Worm (Caenorhabditis elegans) whole organism, L1 larva: Measurements from ENCODE around the gene nhr-61.

Experiments
- C04F5.9 ChIP-seq: sonication (generic microtip); optimal IDR thresholded peaks from 2 replicates; lab custom pipeline; 2016; ENCODE audit warnings: missing genetic modification characterization, missing compliant biosample characterization
- C16A3.4 ChIP-seq: fragments of 150-350 bp; optimal IDR thresholded peaks from 2 replicates; lab custom pipeline; 2014; ENCODE audit warnings: missing biosample characterization, missing genetic modification characterization
- aha-1 ChIP-seq: fragments of 150-350 bp; optimal IDR thresholded peaks from 2 replicates; lab custom pipeline; 2014; ENCODE audit warnings: missing biosample characterization, missing genetic modification characterization
- ceh-82 ChIP-seq, 3 experiments: fragments of 150-350 bp in 1 of 3; sonication (generic microtip) in 2 of 3; optimal IDR thresholded peaks; 2 replicates each; lab custom pipeline; 2014 to 2017; ENCODE audit warnings: missing biosample characterization in 3 of 3, missing genetic modification characterization in 3 of 3
- dpl-1 ChIP-seq, 3 experiments: fragments of 150-350 bp in 2 of 3; sonication (generic microtip) in 1 of 3; optimal IDR thresholded peaks; 2 replicates each; lab custom pipeline; 2014 to 2017; ENCODE audit warnings: missing biosample characterization in 3 of 3, missing genetic modification characterization in 3 of 3, missing genetic modification reagents in 3 of 3
- dsc-1 ChIP-seq: sonication (generic microtip); optimal IDR thresholded peaks from 2 replicates; lab custom pipeline; 2016; ENCODE audit warnings: mild to moderate bottlenecking, missing genetic modification characterization, missing compliant biosample characterization
- efl-1 ChIP-seq, 4 experiments: fragments of 150-350 bp; optimal IDR thresholded peaks in 3 of 4; peaks in 1 of 4; 1 replicate in 1 of 4; 2 replicates in 3 of 4; lab custom pipeline; 2014; ENCODE audit warnings: missing biosample characterization in 2 of 4, missing genetic modification characterization in 2 of 4, missing genetic modification reagents in 2 of 4
- egl-13 ChIP-seq: sonication (generic microtip); optimal IDR thresholded peaks from 2 replicates; lab custom pipeline; 2016; ENCODE audit warnings: missing genotype, missing genetic modification reagents, missing genetic modification characterization, missing compliant biosample characterization
- egl-27 ChIP-seq, 2 experiments: fragments of 150-350 bp in 1 of 2; sonication (generic microtip); optimal IDR thresholded peaks; 3 replicates each; lab custom pipeline; 2017 to 2018; ENCODE audit warnings: missing biosample characterization in 2 of 2, missing genetic modification characterization in 2 of 2, missing genetic modification reagents in 2 of 2
- fkh-8 ChIP-seq: sonication (generic microtip); optimal IDR thresholded peaks from 2 replicates; lab custom pipeline; 2016; ENCODE audit warnings: mild to moderate bottlenecking, missing genetic modification characterization, missing compliant biosample characterization
- irx-1 ChIP-seq: sonication (generic microtip); optimal IDR thresholded peaks from 2 replicates; lab custom pipeline; 2016; ENCODE audit warnings: missing genetic modification characterization, missing compliant biosample characterization
- isw-1 ChIP-seq: fragments of 200-800 bp; sonication (Bioruptor generic); IDR thresholded peaks from 2 replicates; pipeline ENCODE4 v1.3.6; 2022; ENCODE audit warnings: missing genetic modification characterization, missing compliant biosample characterization
- jun-1 ChIP-seq: fragments of 150-350 bp; optimal IDR thresholded peaks from 2 replicates; lab custom pipeline; 2014; ENCODE audit warnings: missing biosample characterization, missing genetic modification reagents, missing genetic modification characterization
- lin-14 ChIP-seq: fragments of 200-800 bp; sonication (Bioruptor generic); optimal IDR thresholded peaks from 2 replicates; lab custom pipeline; 2018; ENCODE audit warnings: mild to moderate bottlenecking, missing genetic modification characterization, moderate library complexity, missing compliant biosample characterization
- lin-35 ChIP-seq, 2 experiments: fragments of 150-350 bp; optimal IDR thresholded peaks; 2 replicates each; lab custom pipeline; 2014; ENCODE audit warnings: missing biosample characterization in 2 of 2, missing genetic modification characterization in 2 of 2, missing genetic modification reagents in 2 of 2
- lir-3 ChIP-seq: sonication (generic microtip); optimal IDR thresholded peaks from 2 replicates; lab custom pipeline; 2016; ENCODE audit warnings: mild to moderate bottlenecking, missing genetic modification characterization, moderate library complexity, missing compliant biosample characterization; ENCODE audit not compliant: poor library complexity
- lsy-2 ChIP-seq, 2 experiments: fragments of 150-350 bp; optimal IDR thresholded peaks; 2 replicates each; lab custom pipeline; 2014; ENCODE audit warnings: missing biosample characterization in 2 of 2, missing genetic modification characterization in 2 of 2
- mab-9 ChIP-seq: fragments of 200-800 bp; sonication (Bioruptor generic); IDR thresholded peaks from 2 replicates; pipeline ENCODE4 v1.3.6; 2022; ENCODE audit warnings: missing genetic modification reagents, missing genetic modification characterization, missing compliant biosample characterization
- mdl-1 ChIP-seq, 2 experiments: fragments of 150-350 bp; optimal IDR thresholded peaks; 2 replicates each; lab custom pipeline; 2014 to 2017; ENCODE audit warnings: missing biosample characterization in 2 of 2, missing genetic modification characterization in 2 of 2, inconsistent platforms in 1 of 2
- mef-2 ChIP-seq: fragments of 150-350 bp; optimal IDR thresholded peaks from 2 replicates; lab custom pipeline; 2014; ENCODE audit warnings: missing biosample characterization, missing genetic modification characterization
- mep-1 ChIP-seq: fragments of 150-350 bp; optimal IDR thresholded peaks from 2 replicates; lab custom pipeline; 2014; ENCODE audit warnings: missing biosample characterization, missing genetic modification characterization
- nhr-19 ChIP-seq: fragments of 200-800 bp; sonication (Bioruptor generic); conservative IDR thresholded peaks from 2 replicates; pipeline ENCODE4 v1.3.6; 2022; ENCODE audit warnings: missing genetic modification characterization, missing compliant biosample characterization
- nhr-20 ChIP-seq: sonication (generic microtip); optimal IDR thresholded peaks from 2 replicates; lab custom pipeline; 2016; ENCODE audit warnings: mild to moderate bottlenecking, missing genetic modification characterization, missing compliant biosample characterization
- nhr-47 ChIP-seq: sonication (generic microtip); optimal IDR thresholded peaks from 2 replicates; lab custom pipeline; 2016; ENCODE audit warnings: mild to moderate bottlenecking, missing genetic modification characterization, moderate library complexity, missing compliant biosample characterization
- nhr-71 ChIP-seq: sonication (generic microtip); optimal IDR thresholded peaks from 2 replicates; lab custom pipeline; 2016; ENCODE audit warnings: mild to moderate bottlenecking, missing genetic modification characterization, moderate library complexity, missing compliant biosample characterization
- nhr-76 ChIP-seq: sonication (generic microtip); optimal IDR thresholded peaks from 2 replicates; lab custom pipeline; 2017; ENCODE audit warnings: missing biosample characterization, missing genetic modification characterization
- nhr-77 ChIP-seq: fragments of 150-350 bp; optimal IDR thresholded peaks from 2 replicates; lab custom pipeline; 2014; ENCODE audit warnings: missing biosample characterization, missing genetic modification characterization
- nhr-90 ChIP-seq: sonication (generic microtip); optimal IDR thresholded peaks from 2 replicates; lab custom pipeline; 2016; ENCODE audit warnings: mild to moderate bottlenecking, missing genetic modification characterization, missing compliant biosample characterization; ENCODE audit not compliant: poor library complexity
- pag-3 ChIP-seq: sonication (generic microtip); optimal IDR thresholded peaks from 2 replicates; lab custom pipeline; 2017; ENCODE audit warnings: missing genetic modification characterization, mild to moderate bottlenecking, missing compliant biosample characterization, antibody characterized with exemption, borderline replicate concordance; ENCODE audit not compliant: insufficient read depth
- pax-3 ChIP-seq: fragments of 200-800 bp; sonication (Bioruptor generic); optimal IDR thresholded peaks from 2 replicates; lab custom pipeline; 2018; ENCODE audit warnings: mild to moderate bottlenecking, missing genetic modification characterization, moderate library complexity, missing compliant biosample characterization
- rnt-1 ChIP-seq: sonication (generic microtip); optimal IDR thresholded peaks from 2 replicates; lab custom pipeline; 2016; ENCODE audit warnings: mild to moderate bottlenecking, missing genetic modification characterization, moderate library complexity, missing compliant biosample characterization
- skn-1 ChIP-seq: fragments of 150-350 bp; optimal IDR thresholded peaks from 2 replicates; lab custom pipeline; 2014; ENCODE audit warnings: missing biosample characterization, missing genetic modification characterization
- snpc-4 ChIP-seq: fragments of 150-350 bp; optimal IDR thresholded peaks from 2 replicates; lab custom pipeline; 2014; ENCODE audit warnings: missing biosample characterization, missing genetic modification characterization
- snu-23 ChIP-seq: sonication (generic microtip); optimal IDR thresholded peaks from 2 replicates; lab custom pipeline; 2016; ENCODE audit warnings: missing genetic modification characterization, missing compliant biosample characterization
- sox-4 ChIP-seq: sonication (generic microtip); optimal IDR thresholded peaks from 2 replicates; lab custom pipeline; 2016; ENCODE audit warnings: missing genetic modification characterization, missing compliant biosample characterization
- swsn-7 ChIP-seq: sonication (generic microtip); optimal IDR thresholded peaks from 2 replicates; lab custom pipeline; 2016; ENCODE audit warnings: missing genetic modification characterization, missing compliant biosample characterization
- tbx-2 ChIP-seq: sonication (generic microtip); optimal IDR thresholded peaks from 2 replicates; lab custom pipeline; 2016; ENCODE audit warnings: missing genetic modification characterization, missing compliant biosample characterization
- tlp-1 ChIP-seq: fragments of 150-350 bp; optimal IDR thresholded peaks from 2 replicates; lab custom pipeline; 2014; ENCODE audit warnings: missing biosample characterization, missing genetic modification characterization
- unc-130 ChIP-seq: fragments of 150-350 bp; optimal IDR thresholded peaks from 2 replicates; lab custom pipeline; 2017; ENCODE audit warnings: missing biosample characterization, missing genetic modification characterization, inconsistent platforms
- unc-62 ChIP-seq: fragments of 150-350 bp; optimal IDR thresholded peaks from 2 replicates; lab custom pipeline; 2014; ENCODE audit warnings: missing biosample characterization, missing genetic modification reagents, missing genetic modification characterization
- unc-86 ChIP-seq: sonication (generic microtip); optimal IDR thresholded peaks from 2 replicates; lab custom pipeline; 2016; ENCODE audit warnings: missing genetic modification characterization, missing compliant biosample characterization
- xbp-1 ChIP-seq: sonication (generic microtip); optimal IDR thresholded peaks from 2 replicates; lab custom pipeline; 2016; ENCODE audit warnings: missing genetic modification characterization, missing compliant biosample characterization
- zip-4 ChIP-seq: fragments of 200-800 bp; sonication (Bioruptor generic); optimal IDR thresholded peaks from 2 replicates; lab custom pipeline; 2018; ENCODE audit warnings: mild to moderate bottlenecking, missing genetic modification characterization, moderate library complexity, missing compliant biosample characterization

The nhr-61 gene

ce11 chrII:14801086-14801531 lies 17.2 kb downstream of the nhr-61 start:
- TF ChIP-seq dsc-1 (tag; lab: Kevin White, UChicago) (peak; percentile 33), nhr-19 (GFP tag; lab: Robert Waterston, UW) (peak; percentile 53), isw-1 (peak; percentile 5; the same call in 1 of the 2 replicates), sox-4 (tag; lab: Kevin White, UChicago) (no peak), tbx-2 (tag; lab: Kevin White, UChicago) (peak; percentile 14), fkh-8 (peak; percentile 44), nhr-90 (tag; lab: Kevin White, UChicago) (peak; percentile 23), egl-27 (tag; optimal IDR thresholded peaks at IDR 0.05; lab: Kevin White, UChicago) (no peak), swsn-7 (tag; lab: Kevin White, UChicago) (peak; percentile 58), nhr-76 (tag; lab: Kevin White, UChicago) (no peak), pag-3 (tag; lab: Kevin White, UChicago) (no peak), unc-86 (tag; lab: Kevin White, UChicago) (peak; percentile 22), C16A3.4 (tag; lab: Kevin White, UChicago) (peak; percentile 19), lir-3 (tag; lab: Kevin White, UChicago) (no peak), lin-14 (GFP tag; lab: Kevin White, UChicago) (peak; percentile 34), mef-2 (no peak), nhr-77 (tag; lab: Kevin White, UChicago) (no peak), unc-62 (GFP tag; lab: Kevin White, UChicago) (no peak), mep-1 (no peak), snu-23 (GFP tag; lab: Kevin White, UChicago) (peak; percentile 50), dpl-1 (GFP tag; optimal IDR thresholded peaks at IDR 0.05; lab: Kevin White, UChicago) (peak; percentile 10 to 33 (median 29)), rnt-1 (tag; lab: Kevin White, UChicago) (peak; percentile 62), snpc-4 (tag; lab: Kevin White, UChicago) (peak; percentile 96), ceh-82 (tag; optimal IDR thresholded peaks at IDR 0.05; lab: Kevin White, UChicago) (peak in 1 of 3 experiments; percentile 8), nhr-20 (tag; lab: Kevin White, UChicago) (peak; percentile 45), efl-1 (optimal IDR thresholded peaks at IDR 0.05; lab: Kevin White, UChicago) (peak; percentile 14 to 45), efl-1 (GFP tag; optimal IDR thresholded peaks at IDR 0.05 in 1 of 2; lab: Kevin White, UChicago) (peak; percentile 22 to 94), egl-13 (tag; lab: Kevin White, UChicago) (peak; percentile 3), jun-1 (no peak), lsy-2 (tag; optimal IDR thresholded peaks at IDR 0.05; lab: Kevin White, UChicago) (peak; percentile 22 to 50), nhr-47 (tag; lab: Kevin White, UChicago) (peak; percentile 59), lin-35 (GFP tag; optimal IDR thresholded peaks at IDR 0.05; lab: Kevin White, UChicago) (peak in 1 of 2 experiments; percentile 29), nhr-71 (tag; lab: Kevin White, UChicago) (peak; percentile 63), mab-9 (GFP tag; lab: Robert Waterston, UW) (no peak), skn-1 (tag; lab: Kevin White, UChicago) (peak; percentile 26), zip-4 (GFP tag; lab: Kevin White, UChicago) (no peak), unc-130 (peak; percentile 12), xbp-1 (tag; lab: Kevin White, UChicago) (peak; percentile 34)

ce11 chrII:14799367-14799766 lies 19.0 kb downstream of the nhr-61 start:
- TF ChIP-seq aha-1: no peak
- TF ChIP-seq pag-3 (tag; lab: Kevin White, UChicago): no peak
- no peak for TF ChIP-seq snpc-4 (tag; lab: Kevin White, UChicago)
- no peak for TF ChIP-seq C04F5.9 (tag; lab: Kevin White, UChicago)
- TF ChIP-seq irx-1 (tag; lab: Kevin White, UChicago): no peak
- no peak for TF ChIP-seq mep-1
- no peak for TF ChIP-seq jun-1
- no peak for TF ChIP-seq pax-3 (tag; lab: Kevin White, UChicago)
- no peak for TF ChIP-seq mdl-1 (tag; optimal IDR thresholded peaks at IDR 0.05; lab: Kevin White, UChicago)
- TF ChIP-seq egl-13 (tag; lab: Kevin White, UChicago): no peak
- TF ChIP-seq tlp-1 (tag; lab: Kevin White, UChicago): no peak
- TF ChIP-seq, all 84 proteins: peak for 0
